Fruit fly (Drosophila melanogaster) whole organism, larva: ENCODE data around the gene LManII.

ENCODE experiments used
- noc ChIP-seq: fragments of 200-800 bp; sonication (Bioruptor generic); optimal IDR thresholded peaks from 3 replicates; lab custom pipeline; 2019; ENCODE audit warnings: missing biosample characterization, mild to moderate bottlenecking, missing genetic modification characterization, moderate library complexity

The LManII gene

dm6 chr2L:10495495-10495894 is 38.0 kb downstream of the LManII start:
- no peak for TF ChIP-seq noc (tag; lab: Kevin White, UChicago)

- TF ChIP-seq noc (tag; lab: Kevin White, UChicago), result no peak
Observed at dm6 chr2L:10496338-10496737, 38.9 kb downstream of the LManII start.

- no peak for TF ChIP-seq noc (tag; lab: Kevin White, UChicago)
Observed at dm6 chr2L:10497106-10497800, 39.8 kb downstream of the LManII start.

- TF ChIP-seq noc (tag; lab: Kevin White, UChicago), result no peak
Observed at dm6 chr2L:10499608-10500007, 42.1 kb downstream of the LManII start.

- TF ChIP-seq noc (tag; lab: Kevin White, UChicago), result no peak
Observed at dm6 chr2L:10500309-10500974, 43.0 kb downstream of the LManII start.

- TF ChIP-seq noc (tag; lab: Kevin White, UChicago), result no peak
Observed at dm6 chr2L:10502244-10502643, 44.8 kb downstream of the LManII start.

dm6 chr2L:10502862-10503261 is 45.4 kb downstream of the LManII start:
- TF ChIP-seq noc (tag; lab: Kevin White, UChicago), result peak; percentile 27

dm6 chr2L:10503356-10503977 is 46.0 kb downstream of the LManII start:
- TF ChIP-seq noc (tag; lab: Kevin White, UChicago), result no peak

- TF ChIP-seq noc (tag; lab: Kevin White, UChicago), result no peak
Observed at dm6 chr2L:10504895-10505294, 47.4 kb downstream of the LManII start.

- no peak for TF ChIP-seq noc (tag; lab: Kevin White, UChicago)
Observed at dm6 chr2L:10505345-10505744, 47.9 kb downstream of the LManII start.

- peak; percentile 30 for TF ChIP-seq noc (tag; lab: Kevin White, UChicago)
Observed at dm6 chr2L:10506557-10507252, 49.2 kb downstream of the LManII start, which contains the start of the genes Myo31DF and CG6094. TSS of gene Myo31DF (minus strand) at chr2L:10506779. TSS of gene CG6094 (plus strand) at chr2L:10507081.

dm6 chr2L:10510088-10510487 is 52.6 kb downstream of the LManII start, which contains the start of gene CG7384:
TSS of gene CG7384 (minus strand) at chr2L:10510453.
- TF ChIP-seq noc (tag; lab: Kevin White, UChicago), result no peak

- TF ChIP-seq noc (tag; lab: Kevin White, UChicago), result no peak
Observed at dm6 chr2L:10510843-10511242, 53.4 kb downstream of the LManII start.
